Worm (Caenorhabditis elegans): ENCODE results near the gene F52D2.12.

The F52D2.12 gene

ce11 chrX:1969575-1969974, 8.2 kb upstream of the F52D2.12 start, which contains the start of gene str-79:
Gene str-79, plus strand, starts transcription at chrX:1969875.
- TF ChIP-seq npax-4 (tag; optimal IDR thresholded peaks at IDR 0.05) (no peak), ceh-14 (tag; optimal IDR thresholded peaks at IDR 0.05) (no peak), tbx-2 (tag; optimal IDR thresholded peaks at IDR 0.05) (no peak), ceh-18 (tag; optimal IDR thresholded peaks at IDR 0.05) (no peak), elt-4 (tag; optimal IDR thresholded peaks at IDR 0.05) (no peak), nhr-232 (tag; optimal IDR thresholded peaks at IDR 0.05) (no peak), fkh-10 (GFP tag; optimal IDR thresholded peaks at IDR 0.05) (no peak), fkh-6 (tag; optimal IDR thresholded peaks at IDR 0.05) (no peak)

- TF ChIP-seq lin-11 (tag; optimal IDR thresholded peaks at IDR 0.05) = no peak
- no peak for TF ChIP-seq T23F11.4 (GFP tag; optimal IDR thresholded peaks at IDR 0.05)
- no peak for TF ChIP-seq pag-3 (tag; optimal IDR thresholded peaks at IDR 0.05; ENCODE audit: borderline replicate concordance)
- TF ChIP-seq pat-9 (tag; optimal IDR thresholded peaks at IDR 0.05) = no peak
- TF ChIP-seq tbx-2 (tag; optimal IDR thresholded peaks at IDR 0.05) = no peak
- TF ChIP-seq ceh-9 (tag; optimal IDR thresholded peaks at IDR 0.05) = no peak
- TF ChIP-seq unc-86 (tag; optimal IDR thresholded peaks at IDR 0.05) = no peak
- no peak for TF ChIP-seq ztf-16 (tag; optimal IDR thresholded peaks at IDR 0.05)
- no peak for TF ChIP-seq ceh-22 (tag; optimal IDR thresholded peaks at IDR 0.05)
- no peak for TF ChIP-seq pqm-1 (tag; optimal IDR thresholded peaks at IDR 0.05)
These were observed 6.2 kb upstream of the F52D2.12 start for ce11 chrX:1971647-1972046.

DNA sequence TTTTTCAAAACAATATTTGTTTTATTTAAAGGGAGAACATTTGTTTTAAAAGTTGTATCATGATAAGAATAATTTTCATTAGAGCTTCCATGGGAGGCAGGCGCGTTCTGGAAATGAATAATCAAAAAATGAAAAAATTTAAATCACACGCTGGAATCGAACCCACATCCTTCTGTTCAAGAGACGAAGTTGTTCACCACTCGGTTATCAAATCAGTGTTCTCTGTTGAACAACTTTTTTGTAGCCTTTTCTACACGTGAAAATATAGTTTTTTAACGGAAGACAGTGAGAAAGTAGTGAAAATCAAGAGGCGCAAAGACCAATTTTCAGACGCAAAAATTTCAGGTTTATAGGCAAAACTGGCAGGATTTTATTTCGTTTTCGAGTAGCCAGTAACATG, 5.0 kb upstream of the F52D2.12 start:
- TF ChIP-seq unc-86 (tag; optimal IDR thresholded peaks at IDR 0.05) = no peak

ce11 chrX:1974699-1975098, 3.1 kb upstream of the F52D2.12 start, which contains the start of gene F52D2.5:
Gene F52D2.5, minus strand, starts transcription at chrX:1974799.
- no peak for TF ChIP-seq unc-3 (GFP tag; conservative IDR thresholded peaks at IDR 0.05)
- TF ChIP-seq unc-3 (tag; optimal IDR thresholded peaks at IDR 0.05) = no peak
- no peak for TF ChIP-seq ceh-22 (tag; optimal IDR thresholded peaks at IDR 0.05)
- TF ChIP-seq rnt-1 (tag; optimal IDR thresholded peaks at IDR 0.05) = no peak
- TF ChIP-seq ceh-9 (tag; optimal IDR thresholded peaks at IDR 0.05) = no peak
- TF ChIP-seq mec-3 (tag; optimal IDR thresholded peaks at IDR 0.05; ENCODE audit: borderline replicate concordance) = no peak
- TF ChIP-seq fax-1 (tag; optimal IDR thresholded peaks at IDR 0.05) = no peak
- no peak for TF ChIP-seq ceh-45 (GFP tag; IDR thresholded peaks at IDR 0.05)
- no peak for TF ChIP-seq lin-11 (tag; optimal IDR thresholded peaks at IDR 0.05)
- TF ChIP-seq nhr-232 (tag; optimal IDR thresholded peaks at IDR 0.05) = no peak
- TF ChIP-seq sox-2 (GFP tag; IDR thresholded peaks at IDR 0.05) = no peak

- TF ChIP-seq hlh-15 (tag; optimal IDR thresholded peaks at IDR 0.05) (no peak), nhr-11 (tag; optimal IDR thresholded peaks at IDR 0.05) (no peak), ref-2 (tag; optimal IDR thresholded peaks at IDR 0.05) (no peak), ceh-18 (tag; optimal IDR thresholded peaks at IDR 0.05) (no peak), pax-1 (tag; optimal IDR thresholded peaks at IDR 0.05) (no peak), gmeb-2 (tag; optimal IDR thresholded peaks at IDR 0.05) (no peak), unc-86 (tag; optimal IDR thresholded peaks at IDR 0.05) (no peak), hlh-13 (GFP tag; optimal IDR thresholded peaks at IDR 0.05) (no peak), ama-1 (optimal IDR thresholded peaks at IDR 0.05) (no peak), npax-4 (tag; optimal IDR thresholded peaks at IDR 0.05) (no peak), pha-2 (tag; optimal IDR thresholded peaks at IDR 0.05) (no peak), sdc-2 (tag; optimal IDR thresholded peaks at IDR 0.05) (no peak), tbx-7 (tag; optimal IDR thresholded peaks at IDR 0.05) (no peak), pag-3 (tag; optimal IDR thresholded peaks at IDR 0.05; ENCODE audit: borderline replicate concordance) (no peak), dve-1 (tag; optimal IDR thresholded peaks at IDR 0.05) (no peak), K02D7.2 (tag; optimal IDR thresholded peaks at IDR 0.05) (no peak)
These were observed 2.1 kb upstream of the F52D2.12 start, which contains the start of gene F52D2.6 for ce11 chrX:1975692-1976091. Gene F52D2.6, plus strand, starts transcription at chrX:1975992.
